Fruit fly (Drosophila melanogaster) whole organism, prepupa: ENCODE results near the gene Polr3C.

Source experiments
- Blimp-1 ChIP-seq: fragments of 200-800 bp; sonication (Bioruptor generic); optimal IDR thresholded peaks from 3 replicates; lab custom pipeline; 2017; ENCODE audit warnings: missing biosample characterization, missing genetic modification characterization, mild to moderate bottlenecking, moderate library complexity, missing genetic modification reagents
- CG10669 ChIP-seq: fragments of 200-800 bp; sonication (Bioruptor generic); optimal IDR thresholded peaks from 3 replicates; lab custom pipeline; 2018; ENCODE audit warnings: missing biosample characterization, mild to moderate bottlenecking, missing genetic modification characterization, moderate library complexity
- CG11294 ChIP-seq: fragments of 200-800 bp; sonication (Bioruptor generic); IDR thresholded peaks from 2 replicates; pipeline ENCODE4 v1.3.6; 2022; ENCODE audit warnings: missing biosample characterization, missing genetic modification characterization
- CG11762 ChIP-seq: fragments of 200-800 bp; sonication (Bioruptor generic); optimal IDR thresholded peaks from 3 replicates; lab custom pipeline; 2016; ENCODE audit warnings: missing biosample characterization, missing genetic modification characterization; ENCODE audit not compliant: insufficient read depth
- CG11902 ChIP-seq: fragments of 200-800 bp; sonication (Bioruptor generic); optimal IDR thresholded peaks from 3 replicates; lab custom pipeline; 2016; ENCODE audit warnings: missing biosample characterization, missing genetic modification characterization
- CG15336 ChIP-seq: fragments of 200-800 bp; sonication (Bioruptor generic); IDR thresholded peaks from 2 replicates; pipeline ENCODE4 v1.3.6; 2022; ENCODE audit warnings: missing biosample characterization, missing genetic modification characterization
- CG1621 ChIP-seq: fragments of 200-800 bp; sonication (Bioruptor generic); optimal IDR thresholded peaks from 3 replicates; lab custom pipeline; 2018; ENCODE audit warnings: missing biosample characterization, mild to moderate bottlenecking, missing genetic modification characterization
- CG16779 ChIP-seq: fragments of 200-800 bp; sonication (Bioruptor generic); optimal IDR thresholded peaks from 3 replicates; lab custom pipeline; 2017; ENCODE audit warnings: missing biosample characterization, mild to moderate bottlenecking, missing genetic modification characterization
- CG31627 ChIP-seq: fragments of 200-800 bp; sonication (Bioruptor generic); optimal IDR thresholded peaks from 3 replicates; lab custom pipeline; 2016; ENCODE audit warnings: missing biosample characterization, missing genetic modification characterization
- CG32006 ChIP-seq: fragments of 200-800 bp; sonication (Bioruptor generic); optimal IDR thresholded peaks from 3 replicates; lab custom pipeline; 2017; ENCODE audit warnings: missing biosample characterization, mild to moderate bottlenecking, missing genetic modification characterization
- CG34406 ChIP-seq: fragments of 200-800 bp; sonication (Bioruptor generic); optimal IDR thresholded peaks from 3 replicates; lab custom pipeline; 2016; ENCODE audit warnings: missing biosample characterization, missing genetic modification characterization
- CG4318 ChIP-seq: fragments of 200-800 bp; sonication (Bioruptor generic); optimal IDR thresholded peaks from 3 replicates; lab custom pipeline; 2017; ENCODE audit warnings: missing biosample characterization, mild to moderate bottlenecking, missing genetic modification characterization
- CG6163 ChIP-seq: fragments of 200-800 bp; sonication (Bioruptor generic); IDR thresholded peaks from 3 replicates; pipeline ENCODE4 v1.3.6; 2022; ENCODE audit warnings: missing biosample characterization, missing genetic modification characterization
- CG6276 ChIP-seq: fragments of 200-800 bp; sonication (Bioruptor generic); optimal IDR thresholded peaks from 2 replicates; lab custom pipeline; 2017; ENCODE audit warnings: missing biosample characterization, mild to moderate bottlenecking, missing genetic modification characterization
- CG6808 ChIP-seq: fragments of 200-800 bp; sonication (Bioruptor generic); optimal IDR thresholded peaks from 3 replicates; lab custom pipeline; 2017; ENCODE audit warnings: missing biosample characterization, missing genetic modification characterization, mild to moderate bottlenecking, moderate library complexity, missing genetic modification reagents
- CG6854 ChIP-seq: fragments of 200-800 bp; sonication (Bioruptor generic); optimal IDR thresholded peaks from 2 replicates; lab custom pipeline; 2017; ENCODE audit warnings: missing biosample characterization, mild to moderate bottlenecking, missing genetic modification characterization
- CG8119 ChIP-seq: fragments of 200-800 bp; sonication (Bioruptor generic); IDR thresholded peaks from 3 replicates; pipeline ENCODE4 v1.3.6; 2022; ENCODE audit warnings: missing biosample characterization, missing genetic modification characterization
- CG8319 ChIP-seq: fragments of 200-800 bp; sonication (Bioruptor generic); optimal IDR thresholded peaks from 3 replicates; lab custom pipeline; 2016; ENCODE audit warnings: missing biosample characterization, missing genetic modification characterization
- CG8632 ChIP-seq: fragments of 200-800 bp; sonication (Bioruptor generic); optimal IDR thresholded peaks from 3 replicates; lab custom pipeline; 2016; ENCODE audit warnings: missing biosample characterization, missing genetic modification characterization
- CG9139 ChIP-seq: fragments of 200-800 bp; sonication (Bioruptor generic); optimal IDR thresholded peaks from 3 replicates; lab custom pipeline; 2017; ENCODE audit warnings: missing biosample characterization, mild to moderate bottlenecking, missing genetic modification characterization
- Eip75B ChIP-seq: fragments of 200-800 bp; sonication (Bioruptor generic); optimal IDR thresholded peaks from 3 replicates; lab custom pipeline; 2016; ENCODE audit warnings: missing biosample characterization, missing genetic modification characterization
- Eip78C ChIP-seq: fragments of 200-800 bp; sonication (Bioruptor generic); peaks from one replicate; lab custom pipeline; 2016; ENCODE audit warnings: missing biosample characterization, missing genetic modification characterization
- Eip93F ChIP-seq: fragments of 200-800 bp; sonication (Bioruptor generic); optimal IDR thresholded peaks from 2 replicates; lab custom pipeline; 2016; ENCODE audit warnings: missing biosample characterization, mild to moderate bottlenecking, missing genetic modification characterization
- Ets21C ChIP-seq: fragments of 200-800 bp; sonication (Bioruptor generic); optimal IDR thresholded peaks from 3 replicates; lab custom pipeline; 2016; ENCODE audit warnings: missing biosample characterization, missing genetic modification characterization
- Ets96B ChIP-seq: fragments of 200-800 bp; optimal IDR thresholded peaks from 2 replicates; lab custom pipeline; 2019; ENCODE audit warnings: missing biosample characterization, mild to moderate bottlenecking, missing genetic modification characterization, moderate library complexity
- Gug ChIP-seq: fragments of 200-800 bp; sonication (Bioruptor generic); IDR thresholded peaks from 2 replicates; pipeline ENCODE4 v1.3.6; 2022; ENCODE audit warnings: missing biosample characterization, missing genetic modification characterization
- Hr38 ChIP-seq: sonication (Bioruptor generic); optimal IDR thresholded peaks from 2 replicates; lab custom pipeline; 2016; ENCODE audit warnings: missing biosample characterization, missing genetic modification characterization
- Lpt ChIP-seq: fragments of 200-800 bp; sonication (Bioruptor generic); optimal IDR thresholded peaks from 3 replicates; lab custom pipeline; 2016; ENCODE audit warnings: missing biosample characterization, missing genetic modification characterization
- Met ChIP-seq: fragments of 200-800 bp; sonication (Bioruptor generic); optimal IDR thresholded peaks from 3 replicates; lab custom pipeline; 2016; ENCODE audit warnings: missing biosample characterization, missing genetic modification characterization
- Sox102F ChIP-seq: fragments of 200-800 bp; sonication (Bioruptor generic); optimal IDR thresholded peaks from 2 replicates; lab custom pipeline; 2016; ENCODE audit warnings: missing biosample characterization, mild to moderate bottlenecking, missing genetic modification characterization
- Sox14 ChIP-seq: fragments of 200-800 bp; sonication (Bioruptor generic); optimal IDR thresholded peaks from 3 replicates; lab custom pipeline; 2016; ENCODE audit warnings: missing biosample characterization, missing genetic modification characterization
- achi ChIP-seq: fragments of 200-800 bp; sonication (Bioruptor generic); optimal IDR thresholded peaks from 3 replicates; lab custom pipeline; 2016; ENCODE audit warnings: missing biosample characterization, missing genetic modification characterization
- acj6 ChIP-seq: fragments of 200-800 bp; sonication (Bioruptor generic); optimal IDR thresholded peaks from 3 replicates; lab custom pipeline; 2016; ENCODE audit warnings: missing biosample characterization, missing genetic modification characterization
- cyc ChIP-seq: fragments of 200-800 bp; sonication (Bioruptor generic); optimal IDR thresholded peaks from 3 replicates; lab custom pipeline; 2016; ENCODE audit warnings: missing biosample characterization, missing genetic modification characterization
- dac ChIP-seq: fragments of 200-800 bp; sonication (Bioruptor generic); optimal IDR thresholded peaks from 2 replicates; lab custom pipeline; 2017; ENCODE audit warnings: missing biosample characterization, mild to moderate bottlenecking, missing genetic modification characterization
- eg ChIP-seq: fragments of 200-800 bp; sonication (Bioruptor generic); IDR thresholded peaks from 3 replicates; pipeline ENCODE4 v1.3.6; 2022; ENCODE audit warnings: missing biosample characterization, missing genetic modification characterization
- esn ChIP-seq: fragments of 200-800 bp; sonication (Bioruptor generic); optimal IDR thresholded peaks from 2 replicates; lab custom pipeline; 2016; ENCODE audit warnings: missing biosample characterization, mild to moderate bottlenecking, missing genetic modification characterization, moderate library complexity
- fd59A ChIP-seq: fragments of 200-800 bp; sonication (Bioruptor generic); optimal IDR thresholded peaks from 2 replicates; lab custom pipeline; 2017; ENCODE audit warnings: missing biosample characterization, mild to moderate bottlenecking, missing genetic modification characterization, missing genetic modification reagents
- fd85E ChIP-seq: fragments of 200-800 bp; sonication (Bioruptor generic); optimal IDR thresholded peaks from 3 replicates; lab custom pipeline; 2016; ENCODE audit warnings: missing biosample characterization, missing genetic modification characterization
- fkh ChIP-seq: fragments of 200-800 bp; sonication (Bioruptor generic); optimal IDR thresholded peaks from 3 replicates; lab custom pipeline; 2017; ENCODE audit warnings: missing biosample characterization, mild to moderate bottlenecking, missing genetic modification characterization, moderate library complexity
- lz ChIP-seq: fragments of 200-800 bp; sonication (Bioruptor generic); optimal IDR thresholded peaks from 3 replicates; lab custom pipeline; 2016; ENCODE audit warnings: missing biosample characterization, missing genetic modification characterization
- net ChIP-seq: fragments of 200-800 bp; sonication (Bioruptor generic); optimal IDR thresholded peaks from 3 replicates; lab custom pipeline; 2016; ENCODE audit warnings: missing biosample characterization, missing genetic modification characterization
- pdm3 ChIP-seq: fragments of 200-800 bp; sonication (Bioruptor generic); optimal IDR thresholded peaks from 3 replicates; lab custom pipeline; 2016; ENCODE audit warnings: missing biosample characterization, missing genetic modification characterization
- salr ChIP-seq, 2 experiments: fragments of 200-800 bp; sonication (Bioruptor generic); optimal IDR thresholded peaks; 3 replicates each; lab custom pipeline; 2016 to 2018; ENCODE audit warnings: missing biosample characterization in 2 of 2, missing genetic modification characterization in 2 of 2, mild to moderate bottlenecking in 1 of 2
- spab ChIP-seq: fragments of 200-800 bp; sonication (Bioruptor generic); optimal IDR thresholded peaks from 2 replicates; lab custom pipeline; 2017; ENCODE audit warnings: missing biosample characterization, mild to moderate bottlenecking, missing genetic modification characterization, missing genetic modification reagents
- svp ChIP-seq: fragments of 200-800 bp; sonication (Bioruptor generic); peaks from one replicate; lab custom pipeline; 2016; ENCODE audit warnings: missing biosample characterization, missing genetic modification characterization
- topi ChIP-seq: fragments of 200-800 bp; sonication (Bioruptor generic); optimal IDR thresholded peaks from 3 replicates; lab custom pipeline; 2016; ENCODE audit warnings: missing biosample characterization, missing genetic modification characterization
- vri ChIP-seq: fragments of 200-800 bp; sonication (Bioruptor generic); optimal IDR thresholded peaks from 3 replicates; lab custom pipeline; 2016; ENCODE audit warnings: missing biosample characterization, mild to moderate bottlenecking, missing genetic modification characterization

The Polr3C gene

DNA sequence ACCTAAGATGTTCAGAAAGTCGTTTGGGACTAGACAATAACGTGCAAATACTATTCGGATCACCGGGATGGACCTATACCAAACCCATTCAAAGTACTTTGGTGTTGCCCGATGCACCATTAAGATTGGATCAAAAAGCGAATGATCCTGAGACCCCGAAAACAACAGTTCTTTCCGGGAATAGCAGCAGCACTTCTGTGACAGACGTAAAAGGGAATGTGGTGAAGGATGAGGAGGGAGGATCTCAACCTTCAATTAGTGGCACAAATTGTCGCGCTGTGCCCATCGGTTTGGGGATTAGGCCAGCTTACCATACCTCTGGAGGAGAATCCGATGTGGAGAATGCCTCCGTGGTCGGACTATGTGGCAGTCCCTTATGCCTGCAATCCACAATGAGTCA, 11.9 kb upstream of the Polr3C start:
- TF ChIP-seq Ets96B (tag; lab: Kevin White, UChicago) (no peak), Sox102F (GFP tag; lab: Kevin White, UChicago) (no peak), CG6854 (GFP tag; lab: Kevin White, UChicago) (no peak), fkh (GFP tag; lab: Kevin White, UChicago) (no peak), cyc (GFP tag; lab: Kevin White, UChicago) (no peak), Lpt (GFP tag; lab: Kevin White, UChicago) (no peak), topi (GFP tag; lab: Kevin White, UChicago) (no peak), svp (GFP tag; lab: Kevin White, UChicago) (no peak), CG34406 (no peak), CG31627 (no peak), CG15336 (GFP tag; lab: Robert Waterston, UW) (no peak), CG8319 (GFP tag; lab: Kevin White, UChicago) (no peak), CG9139 (GFP tag; lab: Kevin White, UChicago) (no peak), Hr38 (GFP tag; lab: Kevin White, UChicago) (no peak), CG11294 (GFP tag; lab: Robert Waterston, UW) (no peak), Eip75B (no peak), vri (no peak), CG10669 (GFP tag; lab: Kevin White, UChicago) (no peak), CG8632 (GFP tag; lab: Kevin White, UChicago) (no peak)

dm6 chr3R:12448889-12449314, 11.3 kb upstream of the Polr3C start, which contains the start of gene CG18549:
CG18549 (plus strand) TSS chr3R:12449296.
- TF ChIP-seq CG1621 (tag; lab: Kevin White, UChicago), result peak; percentile 100
- peak; percentile 100 for TF ChIP-seq lz
- TF ChIP-seq CG6276, result peak; percentile 100
- TF ChIP-seq esn (GFP tag; lab: Kevin White, UChicago), result peak; percentile 100
- peak; percentile 100 for TF ChIP-seq eg (GFP tag; lab: Robert Waterston, UW)
- peak; percentile 100 for TF ChIP-seq CG34406
- peak; percentile 100 for TF ChIP-seq Ets96B (tag; lab: Kevin White, UChicago)
- peak; percentile 100 for TF ChIP-seq acj6
- peak; percentile 100 for TF ChIP-seq Met (GFP tag; lab: Kevin White, UChicago)
- peak; percentile 99 for TF ChIP-seq Blimp-1 (GFP tag; lab: Kevin White, UChicago)
- TF ChIP-seq net (GFP tag; lab: Kevin White, UChicago), result peak; percentile 100
- peak; percentile 100 for TF ChIP-seq CG9139 (GFP tag; lab: Kevin White, UChicago)
- TF ChIP-seq CG8632 (GFP tag; lab: Kevin White, UChicago), result peak; percentile 100
- peak; percentile 100 for TF ChIP-seq CG6854 (GFP tag; lab: Kevin White, UChicago)
- TF ChIP-seq CG32006 (GFP tag; lab: Kevin White, UChicago), result peak; percentile 100
- peak; percentile 100 for TF ChIP-seq Sox14
- peak; percentile 99 for TF ChIP-seq CG16779 (tag; lab: Kevin White, UChicago)
- TF ChIP-seq CG8119, result peak; percentile 100
- TF ChIP-seq spab (GFP tag; lab: Kevin White, UChicago), result peak; percentile 100
- TF ChIP-seq topi (GFP tag; lab: Kevin White, UChicago), result peak; percentile 100
- peak; percentile 100 for TF ChIP-seq CG11762 (GFP tag; lab: Kevin White, UChicago)
- peak; percentile 100 for TF ChIP-seq cyc (GFP tag; lab: Kevin White, UChicago)
- peak; percentile 100 for TF ChIP-seq Eip78C (GFP tag; lab: Kevin White, UChicago)
- TF ChIP-seq Eip93F, result peak; percentile 100
- TF ChIP-seq achi, result peak; percentile 99
- TF ChIP-seq salr (GFP tag; optimal IDR thresholded peaks at IDR 0.05; lab: Kevin White, UChicago), result peak; percentile 99 to 100
- TF ChIP-seq CG4318 (GFP tag; lab: Kevin White, UChicago), result peak; percentile 100
- TF ChIP-seq CG8319 (GFP tag; lab: Kevin White, UChicago), result peak; percentile 99
- peak; percentile 94 for TF ChIP-seq fkh (GFP tag; lab: Kevin White, UChicago)
- TF ChIP-seq svp (GFP tag; lab: Kevin White, UChicago), result peak; percentile 100
- TF ChIP-seq vri, result peak; percentile 100
- peak; percentile 98 for TF ChIP-seq fd85E (GFP tag; lab: Kevin White, UChicago)
- TF ChIP-seq dac, result peak; percentile 100
- peak; percentile 100 for TF ChIP-seq fd59A (GFP tag; lab: Kevin White, UChicago)
- TF ChIP-seq CG11902, result peak; percentile 99
- peak; percentile 100 for TF ChIP-seq pdm3 (GFP tag; lab: Kevin White, UChicago)
- TF ChIP-seq Ets21C (GFP tag; lab: Kevin White, UChicago), result peak; percentile 99
- TF ChIP-seq CG6163 (GFP tag; lab: Robert Waterston, UW), result peak; percentile 100
- TF ChIP-seq CG31627, result peak; percentile 100
- peak; percentile 100 for TF ChIP-seq Gug
- peak; percentile 99 for TF ChIP-seq CG6808 (GFP tag; lab: Kevin White, UChicago)
- peak; percentile 100 for TF ChIP-seq CG15336 (GFP tag; lab: Robert Waterston, UW)
- peak; percentile 100 for TF ChIP-seq Lpt (GFP tag; lab: Kevin White, UChicago)
